Worm (Caenorhabditis elegans) whole organism, L4 larva: Measurements from ENCODE around the gene srw-85.

Source experiments
- F44E2.7 ChIP-seq: fragments of 200-800 bp; sonication (Bioruptor generic); IDR thresholded peaks from 2 replicates; pipeline ENCODE4 v2.1.2; 2022; ENCODE audit warnings: missing genetic modification characterization, missing compliant biosample characterization
- R02D3.7 ChIP-seq: fragments of 150-350 bp; sonication (generic microtip); optimal IDR thresholded peaks from 3 replicates; lab custom pipeline; 2014; ENCODE audit warnings: missing biosample characterization, missing genetic modification characterization
- Y75B8A.6 ChIP-seq: fragments of 200-800 bp; sonication (Bioruptor generic); IDR thresholded peaks from 2 replicates; pipeline ENCODE4 v1.3.6; 2022; ENCODE audit warnings: missing genetic modification reagents, missing genetic modification characterization, missing compliant biosample characterization
- ZK337.2 ChIP-seq: fragments of 200-800 bp; sonication (Bioruptor generic); IDR thresholded peaks from 2 replicates; pipeline ENCODE4 v1.3.6; 2022; ENCODE audit warnings: missing genetic modification reagents, missing genetic modification characterization, missing compliant biosample characterization
- ZK546.5 ChIP-seq, 2 experiments: sonication (generic microtip); optimal IDR thresholded peaks; 2 replicates each; lab custom pipeline; 2017; ENCODE audit warnings: missing biosample characterization in 2 of 2, missing genetic modification characterization in 2 of 2
- ama-1 ChIP-seq: fragments of 150-350 bp; optimal IDR thresholded peaks from 2 replicates; lab custom pipeline; 2014; ENCODE audit warnings: inconsistent platforms, mixed read lengths
- arid-1 ChIP-seq: fragments of 200-800 bp; sonication (Bioruptor generic); conservative IDR thresholded peaks from 2 replicates; pipeline ENCODE4 v1.3.6; 2022; ENCODE audit warnings: missing genetic modification reagents, missing genetic modification characterization, missing compliant biosample characterization
- ceh-32 ChIP-seq: sonication (generic microtip); optimal IDR thresholded peaks from 2 replicates; lab custom pipeline; 2016; ENCODE audit warnings: mild to moderate bottlenecking, missing genetic modification characterization, missing compliant biosample characterization; ENCODE audit not compliant: poor library complexity
- ceh-62 ChIP-seq: sonication (generic microtip); optimal IDR thresholded peaks from 2 replicates; lab custom pipeline; 2017; ENCODE audit warnings: missing biosample characterization, missing genetic modification characterization
- ces-1 ChIP-seq: fragments of 150-350 bp; sonication (generic microtip); optimal IDR thresholded peaks from 4 replicates; lab custom pipeline; 2014; ENCODE audit warnings: missing biosample characterization, missing genetic modification reagents, missing genetic modification characterization
- daf-12 ChIP-seq: fragments of 150-350 bp; optimal IDR thresholded peaks from 2 replicates; lab custom pipeline; 2014; ENCODE audit warnings: missing biosample characterization, missing genetic modification reagents, missing genetic modification characterization
- daf-8 ChIP-seq: fragments of 200-800 bp; sonication (Bioruptor generic); IDR thresholded peaks from 2 replicates; pipeline ENCODE4 v1.3.6; 2022; ENCODE audit warnings: missing genetic modification characterization, missing compliant biosample characterization
- egl-43 ChIP-seq: fragments of 200-800 bp; sonication (Bioruptor generic); IDR thresholded peaks from 2 replicates; pipeline ENCODE4 v1.3.6; 2022; ENCODE audit warnings: missing genetic modification reagents, missing genetic modification characterization, missing compliant biosample characterization
- fkh-10 ChIP-seq: fragments of 150-350 bp; optimal IDR thresholded peaks from 2 replicates; lab custom pipeline; 2014; ENCODE audit warnings: missing biosample characterization, missing genetic modification reagents, missing genetic modification characterization
- fos-1 ChIP-seq: fragments of 150-350 bp; optimal IDR thresholded peaks from 2 replicates; lab custom pipeline; 2014; ENCODE audit warnings: missing biosample characterization, missing genetic modification characterization
- hif-1 ChIP-seq, 2 experiments: sonication (generic microtip); optimal IDR thresholded peaks; 2 replicates each; lab custom pipeline; 2016 to 2017; ENCODE audit warnings: missing compliant biosample characterization in 2 of 2, missing genetic modification characterization in 2 of 2, missing genetic modification reagents in 2 of 2, missing genotype in 2 of 2, mild to moderate bottlenecking in 1 of 2
- lim-7 ChIP-seq: fragments of 200-800 bp; sonication (Bioruptor generic); IDR thresholded peaks from 2 replicates; pipeline ENCODE4 v1.3.6; 2022; ENCODE audit warnings: missing genetic modification characterization, missing compliant biosample characterization
- lin-13 ChIP-seq: fragments of 150-350 bp; optimal IDR thresholded peaks from 2 replicates; lab custom pipeline; 2014; ENCODE audit warnings: missing biosample characterization, missing genetic modification reagents, missing genetic modification characterization
- lin-15B ChIP-seq: fragments of 150-350 bp; sonication (generic microtip); optimal IDR thresholded peaks from 3 replicates; lab custom pipeline; 2014; ENCODE audit warnings: missing biosample characterization, missing genetic modification characterization
- lir-3 ChIP-seq: sonication (generic microtip); optimal IDR thresholded peaks from 2 replicates; lab custom pipeline; 2016; ENCODE audit warnings: mild to moderate bottlenecking, missing genetic modification characterization, missing compliant biosample characterization
- lsy-2 ChIP-seq, 2 experiments: fragments of 150-350 bp in 1 of 2; sonication (generic microtip) in 1 of 2; optimal IDR thresholded peaks; 2 replicates each; lab custom pipeline; 2014 to 2017; ENCODE audit warnings: missing biosample characterization in 2 of 2, missing genetic modification characterization in 2 of 2
- mdt-29 ChIP-seq: fragments of 200-800 bp; sonication (Bioruptor generic); IDR thresholded peaks from 2 replicates; pipeline ENCODE4 v1.3.6; 2022; ENCODE audit warnings: missing genetic modification reagents, missing genetic modification characterization, missing compliant biosample characterization
- mep-1 ChIP-seq: fragments of 150-350 bp; sonication (generic microtip); optimal IDR thresholded peaks from 3 replicates; lab custom pipeline; 2014; ENCODE audit warnings: missing biosample characterization, missing genetic modification characterization
- nhr-10 ChIP-seq: fragments of 150-350 bp; optimal IDR thresholded peaks from 2 replicates; lab custom pipeline; 2014; ENCODE audit warnings: missing biosample characterization, missing genetic modification characterization
- nhr-237 ChIP-seq: sonication (generic microtip); optimal IDR thresholded peaks from 2 replicates; lab custom pipeline; 2017; ENCODE audit warnings: missing biosample characterization, missing genetic modification characterization
- nhr-42 ChIP-seq: fragments of 200-800 bp; sonication (Bioruptor generic); IDR thresholded peaks from 2 replicates; pipeline ENCODE4 v1.3.6; 2022; ENCODE audit warnings: missing genetic modification characterization, missing compliant biosample characterization
- nhr-48 ChIP-seq: sonication (generic microtip); optimal IDR thresholded peaks from 2 replicates; lab custom pipeline; 2016; ENCODE audit warnings: mild to moderate bottlenecking, missing genetic modification characterization, missing compliant biosample characterization
- nhr-76 ChIP-seq: fragments of 150-350 bp; optimal IDR thresholded peaks from 2 replicates; lab custom pipeline; 2014; ENCODE audit warnings: missing biosample characterization, missing genetic modification characterization
- nhr-77 ChIP-seq: fragments of 150-350 bp; optimal IDR thresholded peaks from 2 replicates; lab custom pipeline; 2014; ENCODE audit warnings: missing biosample characterization, missing genetic modification characterization
- rbr-2 ChIP-seq: sonication (generic microtip); optimal IDR thresholded peaks from 2 replicates; lab custom pipeline; 2016; ENCODE audit warnings: missing genotype, missing genetic modification characterization, missing compliant biosample characterization
- tra-1 ChIP-seq: fragments of 200-800 bp; sonication (Bioruptor generic); IDR thresholded peaks from 2 replicates; pipeline ENCODE4 v1.3.6; 2022; ENCODE audit warnings: missing genetic modification reagents, missing genetic modification characterization, missing compliant biosample characterization
- unc-39 ChIP-seq: sonication (generic microtip); optimal IDR thresholded peaks from 2 replicates; lab custom pipeline; 2017; ENCODE audit warnings: missing biosample characterization, missing genetic modification characterization
- unc-62 ChIP-seq, 3 experiments: fragments of 150-350 bp in 1 of 3; sonication (generic microtip); optimal IDR thresholded peaks in 2 of 3; peaks in 1 of 3; 1 replicate in 1 of 3; 2 replicates in 2 of 3; lab custom pipeline; 2014 to 2017; ENCODE audit warnings: missing biosample characterization in 3 of 3, missing genetic modification characterization in 3 of 3, missing genetic modification reagents in 3 of 3, missing genotype in 1 of 3
- vab-7 ChIP-seq: fragments of 200-800 bp; sonication (Bioruptor generic); IDR thresholded peaks from 2 replicates; pipeline ENCODE4 v1.3.6; 2022; ENCODE audit warnings: missing genetic modification reagents, missing genetic modification characterization, missing compliant biosample characterization
- ztf-11 ChIP-seq: fragments of 150-350 bp; optimal IDR thresholded peaks from 2 replicates; lab custom pipeline; 2014; ENCODE audit warnings: missing biosample characterization, missing genetic modification characterization
- ztf-7 ChIP-seq: fragments of 150-350 bp; optimal IDR thresholded peaks from 2 replicates; lab custom pipeline; 2014; ENCODE audit warnings: missing biosample characterization, missing genetic modification characterization

Gene srw-85

ce11 chrV:19431036-19431435 lies at the start of gene srw-85:
srw-85 (minus strand) TSS chrV:19431136.
- TF ChIP-seq lsy-2 (tag; optimal IDR thresholded peaks at IDR 0.05; lab: Kevin White, UChicago) (no peak), lin-15B (no peak), arid-1 (no peak), lim-7 (GFP tag; lab: Robert Waterston, UW) (no peak), fkh-10 (GFP tag; lab: Kevin White, UChicago) (no peak), ceh-62 (tag; lab: Kevin White, UChicago) (no peak), ama-1 (lab: Kevin White, UChicago) (no peak), unc-62 (GFP tag; optimal IDR thresholded peaks at IDR 0.05 in 1 of 2; lab: Kevin White, UChicago) (no peak), unc-62 (tag; optimal IDR thresholded peaks at IDR 0.05; lab: Kevin White, UChicago) (no peak), mep-1 (tag; lab: Kevin White, UChicago) (no peak), F44E2.7 (GFP tag; lab: Robert Waterston, UW) (no peak), nhr-77 (no peak), nhr-42 (GFP tag; lab: Robert Waterston, UW) (no peak), vab-7 (GFP tag; lab: Robert Waterston, UW) (no peak)

- TF ChIP-seq mdt-29 (GFP tag; lab: Robert Waterston, UW) (no peak), fos-1 (tag; lab: Kevin White, UChicago) (no peak), ZK337.2 (no peak), ztf-7 (tag; lab: Kevin White, UChicago) (no peak), tra-1 (GFP tag; lab: Robert Waterston, UW) (no peak), lim-7 (GFP tag; lab: Robert Waterston, UW) (no peak), daf-8 (GFP tag; lab: Robert Waterston, UW) (no peak), egl-43 (GFP tag; lab: Robert Waterston, UW) (no peak), ceh-32 (tag; lab: Kevin White, UChicago) (no peak), Y75B8A.6 (GFP tag; lab: Robert Waterston, UW) (no peak), ztf-11 (tag; lab: Kevin White, UChicago) (no peak), nhr-10 (no peak), hif-1 (tag; optimal IDR thresholded peaks at IDR 0.05; lab: Kevin White, UChicago) (no peak)
These were observed 46.9 kb upstream of the srw-85 start, which contains the start of gene Y43F8B.9 for ce11 chrV:19477852-19478251. Y43F8B.9 (plus strand) TSS chrV:19478152.

DNA sequence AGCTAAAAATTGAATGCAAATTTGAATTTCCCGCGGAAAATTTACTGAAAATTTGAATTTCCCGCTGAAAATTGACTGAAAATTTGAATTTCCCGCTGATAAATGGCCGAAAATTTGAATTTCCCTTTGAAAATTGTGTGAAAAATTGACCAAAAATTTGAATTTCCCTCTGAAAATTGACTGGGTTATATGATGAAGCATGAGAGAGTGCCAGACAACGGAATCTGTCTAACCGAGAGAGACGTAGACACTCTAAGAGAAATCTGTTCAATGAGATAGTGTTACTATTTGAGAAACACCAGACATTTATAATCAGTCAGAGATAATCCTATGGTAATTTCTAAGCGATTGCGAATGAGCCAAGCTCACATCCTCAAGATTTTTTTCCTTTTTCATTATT lies 46.4 kb upstream of the srw-85 start:
- TF ChIP-seq unc-62 (GFP tag; optimal IDR thresholded peaks at IDR 0.05 in 1 of 2; lab: Kevin White, UChicago), result no peak
- no peak for TF ChIP-seq unc-62 (tag; optimal IDR thresholded peaks at IDR 0.05; lab: Kevin White, UChicago)
- no peak for TF ChIP-seq lim-7 (GFP tag; lab: Robert Waterston, UW)
- TF ChIP-seq nhr-237 (tag; lab: Kevin White, UChicago), result no peak
- TF ChIP-seq mdt-29 (GFP tag; lab: Robert Waterston, UW), result no peak
- TF ChIP-seq lir-3 (tag; lab: Kevin White, UChicago), result no peak
- no peak for TF ChIP-seq unc-39 (tag; lab: Kevin White, UChicago)
- TF ChIP-seq nhr-76 (tag; lab: Kevin White, UChicago), result no peak
- no peak for TF ChIP-seq nhr-48 (tag; lab: Kevin White, UChicago)
- no peak for TF ChIP-seq rbr-2 (tag; lab: Kevin White, UChicago)
- no peak for TF ChIP-seq lin-13
- no peak for TF ChIP-seq ZK546.5 (tag; optimal IDR thresholded peaks at IDR 0.05; lab: Kevin White, UChicago)
- no peak for TF ChIP-seq ces-1 (GFP tag; lab: Kevin White, UChicago)
- no peak for TF ChIP-seq R02D3.7 (tag; lab: Kevin White, UChicago)
- TF ChIP-seq daf-12 (tag; lab: Kevin White, UChicago), result no peak
